Fruit fly (Drosophila melanogaster) whole organism, embryonic: Measurements from ENCODE around the gene CG9338.

Experiments
- CG10147 ChIP-seq: fragments of 200-800 bp; sonication (Bioruptor generic); optimal IDR thresholded peaks from 2 replicates; lab custom pipeline; 2019; ENCODE audit warnings: missing biosample characterization, mild to moderate bottlenecking, missing genetic modification characterization, moderate library complexity
- CG10654 ChIP-seq: fragments of 200-800 bp; sonication (Bioruptor generic); optimal IDR thresholded peaks from 2 replicates; lab custom pipeline; 2016; ENCODE audit warnings: missing biosample characterization, missing genetic modification characterization
- CG12744 ChIP-seq: fragments of 200-800 bp; sonication (Bioruptor generic); optimal IDR thresholded peaks from 2 replicates; lab custom pipeline; 2016; ENCODE audit warnings: missing biosample characterization, missing genetic modification characterization
- CG14860 ChIP-seq: fragments of 200-800 bp; sonication (Bioruptor generic); IDR thresholded peaks from 3 replicates; pipeline ENCODE4 v1.3.6; 2022; ENCODE audit warnings: missing biosample characterization, missing genetic modification characterization; ENCODE audit not compliant: partially characterized antibody
- CG14965 ChIP-seq: fragments of 200-800 bp; sonication (Bioruptor generic); optimal IDR thresholded peaks from 2 replicates; lab custom pipeline; 2016; ENCODE audit warnings: missing biosample characterization, missing genetic modification characterization, borderline replicate concordance
- CG17359 ChIP-seq: fragments of 200-800 bp; sonication (Bioruptor generic); optimal IDR thresholded peaks from 3 replicates; lab custom pipeline; 2018; ENCODE audit warnings: missing biosample characterization, mild to moderate bottlenecking, missing genetic modification characterization, moderate library complexity
- CG17612 ChIP-seq: fragments of 200-800 bp; sonication (Bioruptor generic); IDR thresholded peaks from 2 replicates; pipeline ENCODE4 v1.3.6; 2022; ENCODE audit warnings: missing biosample characterization, missing genetic modification characterization
- CG2889 ChIP-seq: fragments of 200-800 bp; sonication (Bioruptor generic); IDR thresholded peaks from 3 replicates; pipeline ENCODE4 v1.3.6; 2022; ENCODE audit warnings: missing biosample characterization, missing genetic modification characterization
- CG30403 ChIP-seq: fragments of 200-800 bp; sonication (Bioruptor generic); optimal IDR thresholded peaks from 3 replicates; lab custom pipeline; 2016; ENCODE audit warnings: missing biosample characterization, missing genetic modification characterization
- CG34376 ChIP-seq: fragments of 200-800 bp; sonication (Bioruptor generic); optimal IDR thresholded peaks from 2 replicates; lab custom pipeline; 2018; ENCODE audit warnings: missing biosample characterization, mild to moderate bottlenecking, missing genetic modification characterization
- CG34422 ChIP-seq: fragments of 200-800 bp; sonication (Bioruptor generic); IDR thresholded peaks from 3 replicates; pipeline ENCODE4 v1.3.6; 2022; ENCODE audit warnings: missing biosample characterization, missing genetic modification characterization
- CG6254 ChIP-seq: fragments of 200-800 bp; sonication (Bioruptor generic); optimal IDR thresholded peaks from 3 replicates; lab custom pipeline; 2017; ENCODE audit warnings: mild to moderate bottlenecking, missing biosample characterization, missing genetic modification reagents, missing genetic modification characterization
- CG6765 ChIP-seq: fragments of 200-800 bp; sonication (Bioruptor generic); optimal IDR thresholded peaks from 3 replicates; lab custom pipeline; 2017; ENCODE audit warnings: missing biosample characterization, mild to moderate bottlenecking, missing genetic modification characterization
- CG7357 ChIP-seq: fragments of 200-800 bp; sonication (Bioruptor generic); IDR thresholded peaks from 3 replicates; pipeline ENCODE4 v1.3.6; 2022; ENCODE audit warnings: missing biosample characterization, missing genetic modification characterization
- CG7556 ChIP-seq: fragments of 200-800 bp; sonication (Bioruptor generic); optimal IDR thresholded peaks from 2 replicates; lab custom pipeline; 2017; ENCODE audit warnings: missing biosample characterization, mild to moderate bottlenecking, missing genetic modification characterization
- CG8478 ChIP-seq: fragments of >200 bp; optimal IDR thresholded peaks from 2 replicates; lab custom pipeline; 2018
- CG9437 ChIP-seq: fragments of 200-800 bp; sonication (Bioruptor generic); optimal IDR thresholded peaks from 2 replicates; lab custom pipeline; 2018; ENCODE audit warnings: missing biosample characterization, mild to moderate bottlenecking, missing genetic modification characterization
- D ChIP-seq, 2 experiments: fragments of 200-800 bp in 1 of 2; fragments of >200 bp in 1 of 2; sonication (Bioruptor generic) in 1 of 2; optimal IDR thresholded peaks; 2 replicates in 1 of 2; 3 replicates in 1 of 2; lab custom pipeline; 2017; ENCODE audit warnings: mild to moderate bottlenecking in 1 of 2, missing biosample characterization in 1 of 2, missing genetic modification characterization in 1 of 2, missing genetic modification reagents in 1 of 2
- Dbx ChIP-seq: fragments of 200-800 bp; sonication (Bioruptor generic); IDR thresholded peaks from 3 replicates; pipeline ENCODE4 v1.3.6; 2022; ENCODE audit warnings: missing biosample characterization, missing genetic modification characterization
- Eip74EF ChIP-seq, 2 experiments: fragments of 200-800 bp in 1 of 2; fragments of >200 bp in 1 of 2; sonication (Bioruptor generic) in 1 of 2; optimal IDR thresholded peaks; 2 replicates each; lab custom pipeline; 2017 to 2019; ENCODE audit warnings: missing biosample characterization in 2 of 2, missing genetic modification characterization in 2 of 2, mild to moderate bottlenecking in 1 of 2, moderate library complexity in 1 of 2
- Fer1 ChIP-seq: fragments of 200-800 bp; sonication (Bioruptor generic); optimal IDR thresholded peaks from 2 replicates; lab custom pipeline; 2017; ENCODE audit warnings: missing biosample characterization, mild to moderate bottlenecking, missing genetic modification characterization
- HHEX ChIP-seq: fragments of 200-800 bp; sonication (Bioruptor generic); optimal IDR thresholded peaks from 3 replicates; lab custom pipeline; 2017; ENCODE audit warnings: missing biosample characterization, mild to moderate bottlenecking, missing genetic modification characterization, missing genetic modification reagents
- HLH4C ChIP-seq: fragments of 200-800 bp; sonication (Bioruptor generic); IDR thresholded peaks from 3 replicates; pipeline ENCODE4 v1.3.6; 2022; ENCODE audit warnings: missing biosample characterization, missing genetic modification characterization; ENCODE audit not compliant: partially characterized antibody
- HmgZ ChIP-seq: fragments of 200-800 bp; sonication (Bioruptor generic); optimal IDR thresholded peaks from 2 replicates; lab custom pipeline; 2018; ENCODE audit warnings: missing biosample characterization, mild to moderate bottlenecking, missing genetic modification characterization
- Hmx ChIP-seq: fragments of 200-800 bp; sonication (Bioruptor generic); optimal IDR thresholded peaks from 2 replicates; lab custom pipeline; 2016; ENCODE audit warnings: missing biosample characterization, missing genetic modification characterization
- NC2β ChIP-seq: fragments of 200-800 bp; sonication (Bioruptor generic); optimal IDR thresholded peaks from 2 replicates; lab custom pipeline; 2016; ENCODE audit warnings: missing biosample characterization, missing genetic modification characterization
- Scr ChIP-seq: fragments of 200-800 bp; sonication (Bioruptor generic); IDR thresholded peaks from 2 replicates; pipeline ENCODE4 v1.3.6; 2022; ENCODE audit warnings: missing biosample characterization, missing genetic modification characterization; ENCODE audit not compliant: partially characterized antibody
- Tbp ChIP-seq: fragments of >200 bp; optimal IDR thresholded peaks from 2 replicates; lab custom pipeline; 2018; ENCODE audit warnings: missing biosample characterization, missing genetic modification characterization
- Usf ChIP-seq: fragments of 200-800 bp; sonication (Bioruptor generic); optimal IDR thresholded peaks from 2 replicates; lab custom pipeline; 2017; ENCODE audit warnings: missing genotype, missing biosample characterization, missing genetic modification characterization
- ase ChIP-seq: fragments of 200-800 bp; sonication (Bioruptor generic); IDR thresholded peaks from 3 replicates; pipeline ENCODE4 v1.3.6; 2022; ENCODE audit warnings: missing biosample characterization, missing genetic modification characterization
- cg ChIP-seq: fragments of 200-800 bp; sonication (Bioruptor generic); optimal IDR thresholded peaks from 3 replicates; lab custom pipeline; 2019; ENCODE audit warnings: missing biosample characterization, mild to moderate bottlenecking, missing genetic modification characterization, moderate library complexity
- chm ChIP-seq: fragments of 200-800 bp; sonication (Bioruptor generic); IDR thresholded peaks from 2 replicates; pipeline ENCODE4 v1.3.6; 2022; ENCODE audit warnings: missing biosample characterization, missing genetic modification characterization
- ci ChIP-seq: fragments of 200-800 bp; sonication (Bioruptor generic); IDR thresholded peaks from 3 replicates; pipeline ENCODE4 v1.3.6; 2022; ENCODE audit warnings: missing biosample characterization, missing genetic modification characterization
- fd3F ChIP-seq: fragments of 200-800 bp; sonication (Bioruptor generic); optimal IDR thresholded peaks from 2 replicates; lab custom pipeline; 2018; ENCODE audit warnings: missing biosample characterization, mild to moderate bottlenecking, missing genetic modification characterization, moderate library complexity
- fd96Cb ChIP-seq: fragments of 200-800 bp; sonication (Bioruptor generic); optimal IDR thresholded peaks from 2 replicates; lab custom pipeline; 2018; ENCODE audit warnings: missing biosample characterization, mild to moderate bottlenecking, missing genetic modification characterization, moderate library complexity
- gcm ChIP-seq: fragments of 200-800 bp; sonication (Bioruptor generic); optimal IDR thresholded peaks from 2 replicates; lab custom pipeline; 2019; ENCODE audit warnings: missing biosample characterization, mild to moderate bottlenecking, missing genetic modification characterization, moderate library complexity
- grn ChIP-seq: fragments of 200-800 bp; sonication (Bioruptor generic); optimal IDR thresholded peaks from 3 replicates; lab custom pipeline; 2017; ENCODE audit warnings: missing biosample characterization, missing genetic modification characterization
- jumu ChIP-seq: fragments of 200-800 bp; sonication (Bioruptor generic); optimal IDR thresholded peaks from 3 replicates; lab custom pipeline; 2016; ENCODE audit warnings: missing biosample characterization, missing genetic modification characterization
- kni ChIP-seq: fragments of 200-800 bp; sonication (Bioruptor generic); optimal IDR thresholded peaks from 3 replicates; lab custom pipeline; 2017; ENCODE audit warnings: mild to moderate bottlenecking, missing biosample characterization, missing genetic modification reagents, missing genetic modification characterization
- lmd ChIP-seq: fragments of 200-800 bp; sonication (Bioruptor generic); IDR thresholded peaks from 2 replicates; pipeline ENCODE4 v1.3.6; 2022; ENCODE audit warnings: missing biosample characterization, missing genetic modification characterization
- lov ChIP-seq, 2 experiments: fragments of 200-800 bp in 1 of 2; fragments of >200 bp in 1 of 2; sonication (Bioruptor generic) in 1 of 2; IDR thresholded peaks in 1 of 2; optimal IDR thresholded peaks in 1 of 2; 2 replicates in 1 of 2; 3 replicates in 1 of 2; pipeline versions ENCODE4 v1.3.6 to Lab custom; 2017 to 2022; ENCODE audit warnings: missing biosample characterization in 1 of 2, missing genetic modification characterization in 1 of 2
- luna ChIP-seq: fragments of 200-800 bp; sonication (Bioruptor generic); optimal IDR thresholded peaks from 2 replicates; lab custom pipeline; 2016; ENCODE audit warnings: missing biosample characterization, missing genetic modification characterization
- nerfin-2 ChIP-seq: fragments of 200-800 bp; sonication (Bioruptor generic); IDR thresholded peaks from 2 replicates; pipeline ENCODE4 v1.3.6; 2022; ENCODE audit warnings: missing biosample characterization, missing genetic modification characterization; ENCODE audit not compliant: partially characterized antibody
- pnt ChIP-seq: fragments of 200-800 bp; sonication (Bioruptor generic); optimal IDR thresholded peaks from 3 replicates; lab custom pipeline; 2016; ENCODE audit warnings: missing biosample characterization, missing genetic modification characterization
- schlank ChIP-seq: fragments of 200-800 bp; sonication (Bioruptor generic); optimal IDR thresholded peaks from 2 replicates; lab custom pipeline; 2018; ENCODE audit warnings: missing biosample characterization, mild to moderate bottlenecking, missing genetic modification characterization
- sim ChIP-seq: fragments of 200-800 bp; sonication (Bioruptor generic); IDR thresholded peaks from 2 replicates; pipeline ENCODE4 v1.3.6; 2022; ENCODE audit warnings: missing biosample characterization, missing genetic modification characterization
- slp2 ChIP-seq: fragments of 200-800 bp; sonication (Bioruptor generic); optimal IDR thresholded peaks from 2 replicates; lab custom pipeline; 2016; ENCODE audit warnings: missing biosample characterization, missing genetic modification characterization
- sug ChIP-seq: fragments of 200-800 bp; optimal IDR thresholded peaks from 2 replicates; lab custom pipeline; 2019; ENCODE audit warnings: missing biosample characterization, mild to moderate bottlenecking, missing genetic modification characterization, moderate library complexity
- vnd ChIP-seq: fragments of 200-800 bp; sonication (Bioruptor generic); IDR thresholded peaks from 3 replicates; pipeline ENCODE4 v1.3.6; 2022; ENCODE audit warnings: missing biosample characterization, missing genetic modification characterization; ENCODE audit not compliant: partially characterized antibody
- zfh2 ChIP-seq: fragments of 200-800 bp; sonication (Bioruptor generic); optimal IDR thresholded peaks from 2 replicates; lab custom pipeline; 2016; ENCODE audit warnings: missing biosample characterization, missing genetic modification characterization

The CG9338 gene

dm6 chr2L:20911374-20911773 is 46.4 kb downstream of the CG9338 start (continued):
- TF ChIP-seq fd96Cb (tag; lab: Kevin White, UChicago): no peak
- peak; percentile 53 for TF ChIP-seq fd3F (GFP tag; lab: Kevin White, UChicago)
- TF ChIP-seq CG17612 (GFP tag; lab: Robert Waterston, UW): no peak
- no peak for TF ChIP-seq CG34422
- no peak for TF ChIP-seq grn (GFP tag; lab: Kevin White, UChicago)
- no peak for TF ChIP-seq Dbx (GFP tag; lab: Robert Waterston, UW)
- peak; percentile 55 for TF ChIP-seq Fer1 (GFP tag; lab: Kevin White, UChicago)
- TF ChIP-seq lmd (GFP tag; lab: Robert Waterston, UW): no peak
- peak; percentile 30 for TF ChIP-seq CG10147
- TF ChIP-seq CG30403 (GFP tag; lab: Kevin White, UChicago): no peak
- TF ChIP-seq CG17359 (tag; lab: Kevin White, UChicago): peak; percentile 47
- no peak for TF ChIP-seq Tbp (GFP tag; lab: Kevin White, UChicago)
- no peak for TF ChIP-seq gcm (GFP tag; lab: Kevin White, UChicago)
- no peak for TF ChIP-seq CG9437 (GFP tag; lab: Kevin White, UChicago)
- TF ChIP-seq vnd (GFP tag; lab: Robert Waterston, UW): no peak
- no peak for TF ChIP-seq pnt (GFP tag; lab: Kevin White, UChicago)
- no peak for TF ChIP-seq Scr (GFP tag; lab: Robert Waterston, UW)
- no peak for TF ChIP-seq CG10654 (GFP tag; lab: Kevin White, UChicago)
- peak; percentile 34 for TF ChIP-seq HHEX
- TF ChIP-seq sug (tag; lab: Kevin White, UChicago): peak; percentile 31
- peak; percentile 74 for TF ChIP-seq ci
- TF ChIP-seq jumu: no peak
- no peak for TF ChIP-seq slp2 (GFP tag; lab: Kevin White, UChicago)
- TF ChIP-seq Usf (GFP tag; lab: Kevin White, UChicago): no peak
- TF ChIP-seq CG6765 (GFP tag; lab: Kevin White, UChicago): no peak
- no peak for TF ChIP-seq D (optimal IDR thresholded peaks at IDR 0.05; lab: Kevin White, UChicago)
- no peak for TF ChIP-seq D (GFP tag; optimal IDR thresholded peaks at IDR 0.05; lab: Kevin White, UChicago)
- peak; percentile 37 for TF ChIP-seq HmgZ (tag; lab: Kevin White, UChicago)
- no peak for TF ChIP-seq cg (GFP tag; lab: Kevin White, UChicago)
- no peak for TF ChIP-seq CG7556
- no peak for TF ChIP-seq NC2β (GFP tag; lab: Kevin White, UChicago)
- TF ChIP-seq nerfin-2: no peak
- no peak for TF ChIP-seq luna (GFP tag; lab: Kevin White, UChicago)
- TF ChIP-seq CG14965 (GFP tag; lab: Kevin White, UChicago): no peak
- TF ChIP-seq ase (GFP tag; lab: Robert Waterston, UW): 0 out of 3 replicates have a peak, but pooled peaks have one; percentile 27
- no peak for TF ChIP-seq CG34376 (GFP tag; lab: Kevin White, UChicago)
- TF ChIP-seq lov (optimal IDR thresholded peaks at IDR 0.05; lab: Kevin White, UChicago): no peak
- TF ChIP-seq lov (GFP tag; IDR thresholded peaks at IDR 0.05; lab: Robert Waterston, UW): no peak
- no peak for TF ChIP-seq Hmx
- peak in 1 of 2 experiments; percentile 37 for TF ChIP-seq Eip74EF (GFP tag; optimal IDR thresholded peaks at IDR 0.05; lab: Kevin White, UChicago)
- 0 out of 2 replicates have a peak, but pooled peaks have one; percentile 27 for TF ChIP-seq chm (GFP tag; lab: Robert Waterston, UW)
- no peak for TF ChIP-seq CG7357 (GFP tag; lab: Robert Waterston, UW)
- peak; percentile 46 for TF ChIP-seq schlank (tag; lab: Kevin White, UChicago)
- no peak for TF ChIP-seq CG14860 (GFP tag; lab: Robert Waterston, UW)
- TF ChIP-seq CG8478 (lab: Kevin White, UChicago): no peak
- no peak for TF ChIP-seq kni (GFP tag; lab: Kevin White, UChicago)
- no peak for TF ChIP-seq zfh2 (GFP tag; lab: Kevin White, UChicago)
- TF ChIP-seq HLH4C (GFP tag; lab: Robert Waterston, UW): no peak
- TF ChIP-seq CG12744 (GFP tag; lab: Kevin White, UChicago): no peak
- no peak for TF ChIP-seq CG6254 (GFP tag; lab: Kevin White, UChicago)
- TF ChIP-seq CG2889: no peak
- TF ChIP-seq sim: no peak
